Worm (Caenorhabditis elegans): ENCODE data around the gene sorf-1.

DNA sequence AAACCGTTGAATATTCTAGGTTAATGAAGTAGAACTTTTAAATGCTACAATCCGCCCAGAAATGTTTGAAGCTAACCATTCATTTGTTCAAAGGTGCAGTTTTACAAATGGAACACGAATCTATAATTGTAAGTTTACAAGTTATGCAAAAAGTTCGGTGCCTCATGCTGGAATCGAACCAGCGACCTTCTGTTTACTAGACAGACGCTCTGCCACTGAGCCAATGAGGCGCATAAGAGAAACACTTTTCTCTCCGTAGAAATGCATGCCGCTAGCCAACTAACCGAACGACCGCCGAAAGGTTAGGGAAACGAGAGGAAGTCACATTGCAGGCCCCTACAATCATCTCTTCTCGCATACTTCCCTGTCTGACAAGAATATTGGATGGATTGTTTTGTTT, 7.8 kb downstream of the sorf-1 start:
- TF ChIP-seq tab-1 (GFP tag; IDR thresholded peaks at IDR 0.05) = peak; percentile 95
- peak; percentile 96 for TF ChIP-seq flt-1 (GFP tag; IDR thresholded peaks at IDR 0.05)
- peak; percentile 37 for TF ChIP-seq med-1 (GFP tag; optimal IDR thresholded peaks at IDR 0.05; ENCODE audit: insufficient read depth)
- peak; percentile 92 for TF ChIP-seq ztf-23 (GFP tag; IDR thresholded peaks at IDR 0.05)
- TF ChIP-seq ref-1 (GFP tag; conservative IDR thresholded peaks at IDR 0.05) = peak; percentile 82
- peak; percentile 95 for TF ChIP-seq ztf-29 (GFP tag; IDR thresholded peaks at IDR 0.05)
- TF ChIP-seq klf-2 (GFP tag; conservative IDR thresholded peaks at IDR 0.05) = peak; percentile 94
- TF ChIP-seq T22C8.4 (GFP tag; IDR thresholded peaks at IDR 0.05) = peak; percentile 95
